Worm (Caenorhabditis elegans): ENCODE data around the gene C25G6.3.

DNA sequence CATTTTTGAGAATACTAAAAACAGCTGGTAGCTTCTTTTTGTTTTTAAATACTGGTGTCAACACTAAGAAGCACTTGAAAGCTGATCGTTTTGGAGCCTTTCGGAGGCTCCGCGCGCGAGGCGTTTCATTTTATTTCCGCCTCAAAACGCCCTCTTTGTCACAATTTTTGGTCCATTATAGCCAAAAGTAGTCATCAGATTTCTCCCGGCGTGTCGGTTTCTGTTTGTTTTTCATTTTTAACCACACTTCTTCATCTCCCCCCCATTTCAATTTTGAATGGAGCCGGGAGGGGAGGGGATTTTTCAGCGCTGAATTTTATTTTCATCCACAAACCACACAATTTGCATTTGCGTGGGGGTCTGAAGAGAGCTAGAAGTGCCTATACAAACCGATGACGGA lies 11.0 kb upstream of the C25G6.3 start, which contains the start of gene C25G6.4:
- TF ChIP-seq aha-1 (tag; optimal IDR thresholded peaks at IDR 0.05) = no peak
- no peak for TF ChIP-seq lin-13 (GFP tag; optimal IDR thresholded peaks at IDR 0.05)
- TF ChIP-seq sup-37 (GFP tag; optimal IDR thresholded peaks at IDR 0.05) = no peak
- no peak for TF ChIP-seq fos-1 (tag; optimal IDR thresholded peaks at IDR 0.05)
- no peak for TF ChIP-seq ztf-11 (tag; optimal IDR thresholded peaks at IDR 0.05)
- TF ChIP-seq nhr-12 (tag; optimal IDR thresholded peaks at IDR 0.05) = no peak
- no peak for TF ChIP-seq ces-1 (GFP tag; optimal IDR thresholded peaks at IDR 0.05)
- no peak for TF ChIP-seq lir-3 (tag; optimal IDR thresholded peaks at IDR 0.05; ENCODE audit: poor library complexity)

Data from whole organism, L1 larva.